Fruit fly (Drosophila melanogaster) ovary, adult (tissue): Measurements from ENCODE around the gene Dip-B.

ENCODE experiments used
- CG17801 ChIP-seq: fragments of 200-800 bp; optimal IDR thresholded peaks from 2 replicates; lab custom pipeline; 2019; ENCODE audit warnings: missing biosample characterization, mild to moderate bottlenecking, missing genetic modification characterization, moderate library complexity; ENCODE audit not compliant: partially characterized antibody

Gene Dip-B

dm6 chr3R:13793105-13793978 is 11.3 kb downstream of the Dip-B start:
- no peak for TF ChIP-seq CG17801 (GFP tag; lab: Kevin White, UChicago)

dm6 chr3R:13793979-13794665 is 12.0 kb downstream of the Dip-B start:
- no peak for TF ChIP-seq CG17801 (GFP tag; lab: Kevin White, UChicago)

dm6 chr3R:13794666-13795055 is 12.6 kb downstream of the Dip-B start:
- no peak for TF ChIP-seq CG17801 (GFP tag; lab: Kevin White, UChicago)

dm6 chr3R:13796071-13796470 is 14.0 kb downstream of the Dip-B start:
- no peak for TF ChIP-seq CG17801 (GFP tag; lab: Kevin White, UChicago)

- no peak for TF ChIP-seq CG17801 (GFP tag; lab: Kevin White, UChicago)
Observed at dm6 chr3R:13796607-13797246, 14.6 kb downstream of the Dip-B start.

dm6 chr3R:13797269-13797677 is 15.2 kb downstream of the Dip-B start:
- no peak for TF ChIP-seq CG17801 (GFP tag; lab: Kevin White, UChicago)

dm6 chr3R:13797823-13798446 is 15.8 kb downstream of the Dip-B start:
- no peak for TF ChIP-seq CG17801 (GFP tag; lab: Kevin White, UChicago)

- no peak for TF ChIP-seq CG17801 (GFP tag; lab: Kevin White, UChicago)
Observed at dm6 chr3R:13799567-13800429, 17.7 kb downstream of the Dip-B start.

dm6 chr3R:13800430-13800848 is 18.4 kb downstream of the Dip-B start:
- TF ChIP-seq CG17801 (GFP tag; lab: Kevin White, UChicago), result no peak

- no peak for TF ChIP-seq CG17801 (GFP tag; lab: Kevin White, UChicago)
Observed at dm6 chr3R:13801184-13802056, 19.3 kb downstream of the Dip-B start.

dm6 chr3R:13802057-13802817 is 20.1 kb downstream of the Dip-B start:
- TF ChIP-seq CG17801 (GFP tag; lab: Kevin White, UChicago), result no peak

dm6 chr3R:13803185-13803887 is 21.2 kb downstream of the Dip-B start:
- no peak for TF ChIP-seq CG17801 (GFP tag; lab: Kevin White, UChicago)
